Fruit fly (Drosophila melanogaster): ENCODE results near the gene SLIRP1.
A peak's percentile ranks its signal among the peaks of the same experiment; 100 is the strongest.

SLIRP1 gene

dm6 chrX:21339476-21339931, 20.4 kb upstream of the SLIRP1 start, which contains the start of the genes tty and fliI:
tty (minus strand) TSS chrX:21339676.
fliI (plus strand) TSS chrX:21339741.
- TF ChIP-seq Clk (GFP tag; optimal IDR thresholded peaks at IDR 0.05) (peak; percentile 48), bab1 (GFP tag; optimal IDR thresholded peaks at IDR 0.05) (peak; percentile 87), Crg-1 (GFP tag; optimal IDR thresholded peaks at IDR 0.05) (peak; percentile 70), CG14711 (tag; optimal IDR thresholded peaks at IDR 0.05) (peak; percentile 96), CG7045 (GFP tag; optimal IDR thresholded peaks at IDR 0.05) (peak; percentile 60), cnc (optimal IDR thresholded peaks at IDR 0.05) (no peak), tj (GFP tag; optimal IDR thresholded peaks at IDR 0.05) (peak; percentile 77), Hr96 (GFP tag; optimal IDR thresholded peaks at IDR 0.05) (peak; percentile 87), kay (GFP tag; ENCODE audit: borderline replicate concordance) (no peak), CG12768 (GFP tag; optimal IDR thresholded peaks at IDR 0.05) (peak; percentile 58), pad (GFP tag; optimal IDR thresholded peaks at IDR 0.05) (peak; percentile 74), CG33017 (tag; optimal IDR thresholded peaks at IDR 0.05) (peak; percentile 49), cic (GFP tag; optimal IDR thresholded peaks at IDR 0.05) (peak; percentile 58), CG11617 (GFP tag; optimal IDR thresholded peaks at IDR 0.05) (peak; percentile 85), CG7101 (tag; optimal IDR thresholded peaks at IDR 0.05) (peak; percentile 82), ovo (GFP tag; optimal IDR thresholded peaks at IDR 0.05) (peak; percentile 87), toe (GFP tag; optimal IDR thresholded peaks at IDR 0.05) (peak; percentile 67), CG1620 (GFP tag; optimal IDR thresholded peaks at IDR 0.05) (peak; percentile 85), Mnt (GFP tag; optimal IDR thresholded peaks at IDR 0.05) (peak; percentile 88), CG5204 (GFP tag; optimal IDR thresholded peaks at IDR 0.05) (peak; percentile 65)

- peak; percentile 18 for TF ChIP-seq ovo (GFP tag; optimal IDR thresholded peaks at IDR 0.05)
- no peak for TF ChIP-seq Crg-1 (GFP tag; optimal IDR thresholded peaks at IDR 0.05)
- TF ChIP-seq CG5204 (GFP tag; optimal IDR thresholded peaks at IDR 0.05) = no peak
- TF ChIP-seq CG14711 (tag; optimal IDR thresholded peaks at IDR 0.05) = no peak
These were observed 19.1 kb upstream of the SLIRP1 start for dm6 chrX:21338153-21338552.

- TF ChIP-seq CG1620 (GFP tag; optimal IDR thresholded peaks at IDR 0.05) = no peak
- TF ChIP-seq CG5204 (GFP tag; optimal IDR thresholded peaks at IDR 0.05) = no peak
- no peak for TF ChIP-seq bab1 (GFP tag; optimal IDR thresholded peaks at IDR 0.05)
- no peak for TF ChIP-seq kay (GFP tag; ENCODE audit: borderline replicate concordance)
These were observed 18.0 kb upstream of the SLIRP1 start for dm6 chrX:21337057-21337456.

- no peak for TF ChIP-seq pad (GFP tag; optimal IDR thresholded peaks at IDR 0.05)
These were observed 15.5 kb upstream of the SLIRP1 start for dm6 chrX:21334522-21335104.

- TF ChIP-seq CG33017 (tag; optimal IDR thresholded peaks at IDR 0.05) (no peak), ovo (GFP tag; optimal IDR thresholded peaks at IDR 0.05) (no peak), Mnt (GFP tag; optimal IDR thresholded peaks at IDR 0.05) (no peak), Clk (GFP tag; optimal IDR thresholded peaks at IDR 0.05) (no peak), CG7045 (GFP tag; optimal IDR thresholded peaks at IDR 0.05) (no peak), bab1 (GFP tag; optimal IDR thresholded peaks at IDR 0.05) (no peak), CG7101 (tag; optimal IDR thresholded peaks at IDR 0.05) (no peak), cnc (optimal IDR thresholded peaks at IDR 0.05) (no peak), Crg-1 (GFP tag; optimal IDR thresholded peaks at IDR 0.05) (no peak), Hr96 (GFP tag; optimal IDR thresholded peaks at IDR 0.05) (no peak), kay (GFP tag; ENCODE audit: borderline replicate concordance) (no peak)
These were observed 14.0 kb upstream of the SLIRP1 start for dm6 chrX:21333135-21333534.

dm6 chrX:21323933-21324688, 5.0 kb upstream of the SLIRP1 start, which contains the start of the genes Dd and CG1486:
Dd (minus strand) TSS chrX:21324009.
CG1486 (plus strand) TSS chrX:21324046.
- no peak for TF ChIP-seq CG12768 (GFP tag; optimal IDR thresholded peaks at IDR 0.05)
- TF ChIP-seq CG5204 (GFP tag; optimal IDR thresholded peaks at IDR 0.05) = no peak
- TF ChIP-seq cic (GFP tag; optimal IDR thresholded peaks at IDR 0.05) = no peak
- TF ChIP-seq ovo (GFP tag; optimal IDR thresholded peaks at IDR 0.05) = no peak
- no peak for TF ChIP-seq Clk (GFP tag; optimal IDR thresholded peaks at IDR 0.05)
- TF ChIP-seq tj (GFP tag; optimal IDR thresholded peaks at IDR 0.05) = peak; percentile 94
- no peak for TF ChIP-seq toe (GFP tag; optimal IDR thresholded peaks at IDR 0.05)
- peak; percentile 15 for TF ChIP-seq bab1 (GFP tag; optimal IDR thresholded peaks at IDR 0.05)
- no peak for TF ChIP-seq kay (GFP tag; ENCODE audit: borderline replicate concordance)
- peak; percentile 27 for TF ChIP-seq CG7101 (tag; optimal IDR thresholded peaks at IDR 0.05)
- no peak for TF ChIP-seq Hr96 (GFP tag; optimal IDR thresholded peaks at IDR 0.05)
- TF ChIP-seq CG14711 (tag; optimal IDR thresholded peaks at IDR 0.05) = no peak
- no peak for TF ChIP-seq CG1620 (GFP tag; optimal IDR thresholded peaks at IDR 0.05)
- peak; percentile 8 for TF ChIP-seq CG11617 (GFP tag; optimal IDR thresholded peaks at IDR 0.05)
- no peak for TF ChIP-seq cnc (optimal IDR thresholded peaks at IDR 0.05)
- peak; percentile 36 for TF ChIP-seq pad (GFP tag; optimal IDR thresholded peaks at IDR 0.05)
- TF ChIP-seq Mnt (GFP tag; optimal IDR thresholded peaks at IDR 0.05) = peak; percentile 51
- TF ChIP-seq CG7045 (GFP tag; optimal IDR thresholded peaks at IDR 0.05) = no peak
- TF ChIP-seq CG33017 (tag; optimal IDR thresholded peaks at IDR 0.05) = no peak
- no peak for TF ChIP-seq Crg-1 (GFP tag; optimal IDR thresholded peaks at IDR 0.05)

All from whole organism, adult.